Fruit fly (Drosophila melanogaster): Measurements from ENCODE around the gene CG12725.

Gene CG12725

DNA sequence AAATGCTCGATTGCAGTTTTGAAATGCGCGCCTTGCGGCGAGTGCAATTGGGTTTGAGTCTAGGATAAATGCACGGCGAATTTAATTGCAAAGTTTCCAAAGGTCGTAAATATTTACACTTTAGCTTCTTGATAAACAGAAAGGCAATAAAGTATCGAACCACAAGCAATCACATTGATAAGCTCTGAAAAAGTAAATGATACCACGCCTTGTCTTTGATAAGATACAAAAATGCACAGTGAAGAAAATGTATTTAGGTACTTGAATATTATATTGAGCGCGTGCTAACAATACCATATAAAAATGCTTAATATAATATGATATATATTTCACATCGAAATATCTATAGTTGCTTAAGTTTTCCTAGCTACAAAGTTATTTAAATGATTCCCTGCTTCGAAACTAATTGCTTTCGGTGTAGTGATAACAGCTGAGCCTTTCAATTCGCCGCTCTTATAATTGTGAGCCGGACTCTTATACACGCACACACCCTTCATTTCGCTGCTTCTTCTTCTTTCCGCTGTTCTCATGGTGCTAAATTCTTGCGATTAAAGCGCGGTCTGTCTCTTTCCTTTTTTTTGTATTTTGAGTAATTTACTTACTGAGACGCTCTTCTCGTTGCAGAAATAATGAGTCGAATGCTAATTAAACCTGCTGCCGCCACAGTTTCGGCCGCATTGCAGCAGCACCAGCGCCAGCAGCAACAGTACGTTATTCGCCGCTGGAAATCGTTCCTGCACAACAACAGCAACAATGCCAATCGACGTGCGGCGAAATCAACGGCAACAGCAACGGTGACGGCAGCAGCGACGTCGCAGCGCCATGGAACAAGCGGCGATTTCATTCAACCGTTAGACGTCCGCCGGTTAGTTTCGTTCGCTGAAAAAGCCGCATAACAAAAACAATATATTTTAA is 29.2 kb downstream of the CG12725 start (continued):
- peak; percentile 68 for TF ChIP-seq nom (GFP tag; optimal IDR thresholded peaks at IDR 0.05)
- TF ChIP-seq tap (tag; optimal IDR thresholded peaks at IDR 0.05), result peak; percentile 62
- no peak for TF ChIP-seq CG7963 (GFP tag; IDR thresholded peaks at IDR 0.05; ENCODE audit: partially characterized antibody)
- peak; percentile 33 for TF ChIP-seq slp2 (GFP tag; optimal IDR thresholded peaks at IDR 0.05)
- peak; percentile 29 for TF ChIP-seq ac (GFP tag; optimal IDR thresholded peaks at IDR 0.05)
- TF ChIP-seq Side (GFP tag; optimal IDR thresholded peaks at IDR 0.05), result no peak
- peak; percentile 65 for TF ChIP-seq NFAT (GFP tag; IDR thresholded peaks at IDR 0.05)
- no peak for TF ChIP-seq jumu (GFP tag; optimal IDR thresholded peaks at IDR 0.05)
- peak; percentile 51 for TF ChIP-seq CG17802 (tag; optimal IDR thresholded peaks at IDR 0.05)
- no peak for TF ChIP-seq CG7271 (tag; optimal IDR thresholded peaks at IDR 0.05)
- no peak for TF ChIP-seq her (GFP tag; optimal IDR thresholded peaks at IDR 0.05)
- TF ChIP-seq nerfin-1 (tag; optimal IDR thresholded peaks at IDR 0.05), result peak; percentile 34
- TF ChIP-seq ato (GFP tag; IDR thresholded peaks at IDR 0.05; ENCODE audit: partially characterized antibody), result no peak
- peak; percentile 39 for TF ChIP-seq CG4617 (GFP tag; optimal IDR thresholded peaks at IDR 0.05; ENCODE audit: borderline replicate concordance)
- TF ChIP-seq zen (tag; optimal IDR thresholded peaks at IDR 0.05), result peak; percentile 71
- peak; percentile 81 for TF ChIP-seq Ssrp (tag; optimal IDR thresholded peaks at IDR 0.05)
- peak; percentile 92 for TF ChIP-seq CG17361 (GFP tag; IDR thresholded peaks at IDR 0.05)
- peak; percentile 86 for TF ChIP-seq nmo (GFP tag; optimal IDR thresholded peaks at IDR 0.05)
- TF ChIP-seq CG18599 (GFP tag; optimal IDR thresholded peaks at IDR 0.05), result peak; percentile 89
- peak; percentile 71 for TF ChIP-seq CrebB (tag; optimal IDR thresholded peaks at IDR 0.05)
- no peak for TF ChIP-seq bbx (GFP tag; IDR thresholded peaks at IDR 0.05; ENCODE audit: partially characterized antibody)
- peak; percentile 79 for TF ChIP-seq Ets65A (GFP tag)
- TF ChIP-seq CG12155 (GFP tag; optimal IDR thresholded peaks at IDR 0.05), result peak; percentile 78
- TF ChIP-seq ttk (GFP tag; IDR thresholded peaks at IDR 0.05), result peak; percentile 81
- TF ChIP-seq Dfd (GFP tag; optimal IDR thresholded peaks at IDR 0.05), result no peak
- peak; percentile 89 for TF ChIP-seq Sox102F (GFP tag; optimal IDR thresholded peaks at IDR 0.05)
- peak in 1 of 3 experiments; percentile 80 for TF ChIP-seq lola (GFP tag; optimal IDR thresholded peaks at IDR 0.05)
- peak; percentile 46 for TF ChIP-seq MTF-1 (GFP tag; optimal IDR thresholded peaks at IDR 0.05; ENCODE audit: borderline replicate concordance)
- peak; percentile 18 for TF ChIP-seq ab (GFP tag; optimal IDR thresholded peaks at IDR 0.05)
- peak; percentile 35 for TF ChIP-seq chn (GFP tag; optimal IDR thresholded peaks at IDR 0.05)
- peak; percentile 97 for TF ChIP-seq GATAe (GFP tag; conservative IDR thresholded peaks at IDR 0.05)
- TF ChIP-seq CG3281 (GFP tag; optimal IDR thresholded peaks at IDR 0.05), result peak; percentile 82
- TF ChIP-seq CoRest (tag; optimal IDR thresholded peaks at IDR 0.05), result peak; percentile 89
- TF ChIP-seq Bteb2 (GFP tag; optimal IDR thresholded peaks at IDR 0.05), result peak; percentile 29
- TF ChIP-seq emc (GFP tag; optimal IDR thresholded peaks at IDR 0.05), result no peak
- peak; percentile 35 for TF ChIP-seq CTCF (GFP tag; optimal IDR thresholded peaks at IDR 0.05)
- TF ChIP-seq Atf-2 (GFP tag; optimal IDR thresholded peaks at IDR 0.05), result peak; percentile 6
- TF ChIP-seq CG7357 (GFP tag; IDR thresholded peaks at IDR 0.05), result peak; percentile 61; the same call in 1 of the 3 replicates
- peak; percentile 0 for TF ChIP-seq pzg (GFP tag; optimal IDR thresholded peaks at IDR 0.05)
- no peak for TF ChIP-seq HmgD (GFP tag; optimal IDR thresholded peaks at IDR 0.05)
- TF ChIP-seq jigr1 (GFP tag; IDR thresholded peaks at IDR 0.05), result peak; percentile 44; the same call in 1 of the 3 replicates
- TF ChIP-seq NC2α (GFP tag; optimal IDR thresholded peaks at IDR 0.05), result no peak
- TF ChIP-seq onecut (GFP tag; IDR thresholded peaks at IDR 0.05), result peak; percentile 32; the same call in 1 of the 2 replicates
- no peak for TF ChIP-seq ro (GFP tag; IDR thresholded peaks at IDR 0.05)
- peak; percentile 81 for TF ChIP-seq CG10979 (tag; optimal IDR thresholded peaks at IDR 0.05)
- TF ChIP-seq CG17359 (tag; optimal IDR thresholded peaks at IDR 0.05), result peak; percentile 89
- peak; percentile 84 for TF ChIP-seq CG4424 (GFP tag; optimal IDR thresholded peaks at IDR 0.05)
- no peak for TF ChIP-seq amos (GFP tag; IDR thresholded peaks at IDR 0.05; ENCODE audit: partially characterized antibody)
